Worm (Caenorhabditis elegans) whole organism, L2 larva: ENCODE measurements around the gene mml-1.

Experiments used
- C34F6.9 ChIP-seq: fragments of 150-350 bp; optimal IDR thresholded peaks from 2 replicates; lab custom pipeline; 2014; ENCODE audit warnings: missing biosample characterization, missing genetic modification characterization
- R02D3.7 ChIP-seq: fragments of 150-350 bp; optimal IDR thresholded peaks from 2 replicates; lab custom pipeline; 2014; ENCODE audit warnings: missing biosample characterization, missing genetic modification characterization
- Y55F3AM.14 ChIP-seq: fragments of 200-800 bp; sonication (Bioruptor generic); optimal IDR thresholded peaks from 2 replicates; lab custom pipeline; 2018; ENCODE audit warnings: mild to moderate bottlenecking, missing genetic modification characterization, missing compliant biosample characterization
- aly-2 ChIP-seq: fragments of 150-350 bp; optimal IDR thresholded peaks from 2 replicates; lab custom pipeline; 2014; ENCODE audit warnings: missing biosample characterization, missing genetic modification characterization
- ama-1 ChIP-seq: fragments of 150-350 bp; optimal IDR thresholded peaks from 2 replicates; lab custom pipeline; 2018; ENCODE audit warnings: inconsistent platforms
- blmp-1 ChIP-seq: sonication (generic microtip); optimal IDR thresholded peaks from 2 replicates; lab custom pipeline; 2017; ENCODE audit warnings: missing genetic modification characterization, mild to moderate bottlenecking, missing compliant biosample characterization, antibody characterized with exemption, moderate library complexity; ENCODE audit not compliant: insufficient read depth
- ceh-16 ChIP-seq: fragments of 150-350 bp; optimal IDR thresholded peaks from 2 replicates; lab custom pipeline; 2014; ENCODE audit warnings: missing biosample characterization, missing genetic modification characterization
- ceh-82 ChIP-seq: fragments of 150-350 bp; optimal IDR thresholded peaks from 2 replicates; lab custom pipeline; 2014; ENCODE audit warnings: missing biosample characterization, missing genetic modification characterization
- crh-2 ChIP-seq: sonication (generic microtip); optimal IDR thresholded peaks from 2 replicates; lab custom pipeline; 2017; ENCODE audit warnings: missing biosample characterization, missing genetic modification characterization
- elt-1 ChIP-seq: fragments of 150-350 bp; optimal IDR thresholded peaks from 2 replicates; lab custom pipeline; 2014; ENCODE audit warnings: missing biosample characterization, missing genetic modification characterization
- elt-3 ChIP-seq: sonication (generic microtip); optimal IDR thresholded peaks from 2 replicates; lab custom pipeline; 2017; ENCODE audit warnings: missing biosample characterization, missing genetic modification characterization
- fos-1 ChIP-seq: fragments of 150-350 bp; optimal IDR thresholded peaks from 2 replicates; lab custom pipeline; 2014; ENCODE audit warnings: missing biosample characterization, missing genetic modification characterization
- lin-13 ChIP-seq: fragments of 150-350 bp; optimal IDR thresholded peaks from 2 replicates; lab custom pipeline; 2014; ENCODE audit warnings: missing biosample characterization, missing genetic modification reagents, missing genetic modification characterization
- lsy-2 ChIP-seq, 2 experiments: fragments of 150-350 bp in 1 of 2; sonication (generic microtip) in 1 of 2; optimal IDR thresholded peaks; 2 replicates each; lab custom pipeline; 2014 to 2017; ENCODE audit warnings: missing biosample characterization in 2 of 2, missing genetic modification characterization in 2 of 2
- mab-5 ChIP-seq: fragments of 150-350 bp; optimal IDR thresholded peaks from 2 replicates; lab custom pipeline; 2014; ENCODE audit warnings: missing biosample characterization, missing genetic modification characterization
- mdl-1 ChIP-seq, 2 experiments: fragments of 150-350 bp in 1 of 2; sonication (generic microtip) in 1 of 2; optimal IDR thresholded peaks; 2 replicates each; lab custom pipeline; 2017; ENCODE audit warnings: missing biosample characterization in 2 of 2, missing genetic modification characterization in 2 of 2
- nhr-129 ChIP-seq: fragments of 150-350 bp; optimal IDR thresholded peaks from 2 replicates; lab custom pipeline; 2014; ENCODE audit warnings: missing biosample characterization, missing genetic modification characterization
- nhr-21 ChIP-seq: fragments of 150-350 bp; optimal IDR thresholded peaks from 2 replicates; lab custom pipeline; 2014; ENCODE audit warnings: missing biosample characterization, missing genetic modification characterization
- nhr-237 ChIP-seq: fragments of 150-350 bp; optimal IDR thresholded peaks from 2 replicates; lab custom pipeline; 2014; ENCODE audit warnings: missing biosample characterization, missing genetic modification characterization
- nhr-25 ChIP-seq: fragments of 150-350 bp; sonication (generic microtip); optimal IDR thresholded peaks from 3 replicates; lab custom pipeline; 2014; ENCODE audit warnings: missing biosample characterization, missing genetic modification characterization
- nhr-6 ChIP-seq: fragments of 150-350 bp; optimal IDR thresholded peaks from 2 replicates; lab custom pipeline; 2014; ENCODE audit warnings: missing biosample characterization, missing genetic modification characterization
- nhr-77 ChIP-seq: fragments of 150-350 bp; optimal IDR thresholded peaks from 2 replicates; lab custom pipeline; 2014; ENCODE audit warnings: missing biosample characterization, missing genetic modification characterization
- skn-1 ChIP-seq: sonication (generic microtip); optimal IDR thresholded peaks from 2 replicates; lab custom pipeline; 2017; ENCODE audit warnings: missing biosample characterization, missing genetic modification characterization
- sma-3 ChIP-seq: sonication (generic microtip); optimal IDR thresholded peaks from 2 replicates; lab custom pipeline; 2016; ENCODE audit warnings: missing genetic modification reagents, missing genetic modification characterization, missing compliant biosample characterization
- sma-9 ChIP-seq, 2 experiments: fragments of 150-350 bp in 1 of 2; sonication (generic microtip) in 1 of 2; optimal IDR thresholded peaks; 2 replicates each; lab custom pipeline; 2014 to 2016; ENCODE audit warnings: missing genetic modification characterization in 2 of 2, mild to moderate bottlenecking in 1 of 2, missing biosample characterization in 1 of 2, missing compliant biosample characterization in 1 of 2, missing genetic modification reagents in 1 of 2, moderate library complexity in 1 of 2
- unc-39 ChIP-seq: fragments of 150-350 bp; optimal IDR thresholded peaks from 2 replicates; lab custom pipeline; 2014; ENCODE audit warnings: missing biosample characterization, missing genetic modification characterization
- unc-55 ChIP-seq: fragments of 150-350 bp; sonication (generic microtip); optimal IDR thresholded peaks from 3 replicates; lab custom pipeline; 2014; ENCODE audit warnings: missing biosample characterization, missing genetic modification reagents, missing genetic modification characterization
- unc-62 ChIP-seq: fragments of 150-350 bp; optimal IDR thresholded peaks from 2 replicates; lab custom pipeline; 2014; ENCODE audit warnings: missing biosample characterization, missing genetic modification reagents, missing genetic modification characterization
- ztf-1 ChIP-seq: fragments of 200-800 bp; sonication (Bioruptor generic); conservative IDR thresholded peaks from 2 replicates; pipeline ENCODE4 v1.3.6; 2022; ENCODE audit warnings: missing genetic modification characterization, missing compliant biosample characterization
- ztf-11 ChIP-seq: sonication (generic microtip); optimal IDR thresholded peaks from 2 replicates; lab custom pipeline; 2017; ENCODE audit warnings: missing biosample characterization, missing genetic modification characterization
- ztf-4 ChIP-seq: fragments of 150-350 bp; optimal IDR thresholded peaks from 2 replicates; lab custom pipeline; 2014; ENCODE audit warnings: missing biosample characterization, missing genetic modification characterization

The mml-1 gene

DNA sequence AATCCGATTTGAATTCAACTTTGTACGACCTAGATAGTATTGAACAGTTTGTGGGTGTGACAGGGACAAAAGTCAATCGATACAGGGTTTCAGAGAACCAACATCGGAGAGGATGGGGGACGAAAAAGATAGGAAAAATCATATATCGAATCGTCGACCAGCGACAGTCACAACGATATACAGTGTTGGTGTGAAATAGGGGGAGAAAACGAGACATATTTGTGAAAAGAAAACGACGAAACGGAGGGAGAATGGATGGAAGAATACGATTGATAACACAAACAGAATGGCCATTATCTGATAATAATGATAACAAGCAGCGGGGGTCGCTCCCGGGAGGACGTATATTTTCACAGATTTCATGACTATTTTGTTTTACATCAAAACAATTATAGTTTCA, 903 bp upstream of the mml-1 start:
- TF ChIP-seq fos-1 (peak; percentile 88), lin-13 (GFP tag; lab: Kevin White, UChicago) (no peak), crh-2 (tag; lab: Kevin White, UChicago) (peak; percentile 24), ama-1 (lab: Kevin White, UChicago) (peak; percentile 7), nhr-21 (tag; lab: Kevin White, UChicago) (peak; percentile 30), nhr-129 (tag; lab: Kevin White, UChicago) (peak; percentile 39), sma-9 (GFP tag; optimal IDR thresholded peaks at IDR 0.05; lab: Kevin White, UChicago) (peak; percentile 9), sma-9 (tag; optimal IDR thresholded peaks at IDR 0.05; lab: Kevin White, UChicago) (no peak), ceh-82 (no peak), sma-3 (GFP tag; lab: Kevin White, UChicago) (peak; percentile 52), aly-2 (no peak)

DNA sequence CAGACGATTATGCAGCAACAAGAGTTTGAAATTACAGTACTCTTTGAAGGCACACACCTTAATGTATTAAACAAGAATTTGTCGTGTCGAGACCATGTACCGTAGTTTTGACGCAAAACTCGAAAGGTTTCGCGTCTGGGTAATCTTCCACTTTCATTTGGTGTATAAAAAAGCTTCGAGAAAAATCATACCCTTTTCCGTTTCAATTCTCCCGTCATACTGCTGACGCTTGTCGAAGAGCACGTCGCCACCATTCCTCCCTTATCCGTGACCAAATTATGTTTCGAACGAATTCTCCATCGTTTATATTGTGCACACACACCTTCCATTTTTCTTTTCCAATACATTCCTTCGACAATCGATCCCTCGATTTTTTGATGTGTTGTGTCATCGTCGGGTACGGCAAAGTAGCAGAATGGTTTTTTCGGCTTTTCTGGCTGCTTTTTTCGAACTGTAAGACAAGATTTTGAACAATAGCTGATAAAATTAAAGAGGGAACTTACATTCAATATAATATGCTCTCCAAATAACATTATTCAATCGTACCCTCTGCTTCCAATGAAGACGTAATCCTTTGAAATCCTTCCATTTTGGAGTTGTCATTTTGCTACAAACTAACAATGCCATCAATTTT, 612 bp downstream of the mml-1 start:
- no peak for TF ChIP-seq unc-62 (GFP tag; lab: Kevin White, UChicago)
- TF ChIP-seq ztf-1, result no peak
- TF ChIP-seq R02D3.7 (tag; lab: Kevin White, UChicago), result no peak
- TF ChIP-seq ama-1 (lab: Kevin White, UChicago), result peak; percentile 32

DNA sequence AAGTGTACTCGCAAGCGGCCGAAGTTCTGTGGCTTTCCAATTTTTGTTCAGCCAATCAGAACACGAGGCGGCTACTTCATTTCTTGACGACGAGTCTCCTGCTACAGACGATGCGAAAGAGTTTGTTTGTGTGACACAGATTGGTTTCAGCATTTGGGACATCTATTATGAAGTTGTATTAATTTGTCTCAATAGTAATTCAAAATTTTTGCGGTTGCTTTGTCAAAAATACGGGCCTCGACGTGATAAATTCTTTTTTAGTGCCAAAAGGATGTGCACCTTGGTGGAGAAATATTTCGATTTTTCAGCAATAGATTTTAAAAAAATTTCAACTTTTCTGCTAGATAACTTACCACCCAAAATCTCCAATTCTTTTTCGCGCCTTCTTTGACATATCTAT, 4.0 kb downstream of the mml-1 start:
- TF ChIP-seq ztf-11, result no peak
- no peak for TF ChIP-seq blmp-1 (tag; lab: Kevin White, UChicago)
- TF ChIP-seq unc-62 (GFP tag; lab: Kevin White, UChicago), result no peak
- no peak for TF ChIP-seq nhr-77 (tag; lab: Kevin White, UChicago)
- TF ChIP-seq skn-1 (tag; lab: Kevin White, UChicago), result no peak
- TF ChIP-seq mdl-1 (tag; optimal IDR thresholded peaks at IDR 0.05; lab: Kevin White, UChicago), result no peak
- TF ChIP-seq sma-9 (GFP tag; optimal IDR thresholded peaks at IDR 0.05; lab: Kevin White, UChicago), result no peak
- no peak for TF ChIP-seq sma-9 (tag; optimal IDR thresholded peaks at IDR 0.05; lab: Kevin White, UChicago)
- TF ChIP-seq nhr-6 (tag; lab: Kevin White, UChicago), result no peak
- TF ChIP-seq unc-55 (GFP tag; lab: Kevin White, UChicago), result no peak
- no peak for TF ChIP-seq nhr-129 (tag; lab: Kevin White, UChicago)
- TF ChIP-seq ztf-4, result no peak
- TF ChIP-seq unc-39 (tag; lab: Kevin White, UChicago), result no peak
- no peak for TF ChIP-seq C34F6.9 (tag; lab: Kevin White, UChicago)
- TF ChIP-seq elt-3 (tag; lab: Kevin White, UChicago), result no peak
- TF ChIP-seq elt-1, result no peak
- TF ChIP-seq, all 48 proteins: peak for 0

DNA sequence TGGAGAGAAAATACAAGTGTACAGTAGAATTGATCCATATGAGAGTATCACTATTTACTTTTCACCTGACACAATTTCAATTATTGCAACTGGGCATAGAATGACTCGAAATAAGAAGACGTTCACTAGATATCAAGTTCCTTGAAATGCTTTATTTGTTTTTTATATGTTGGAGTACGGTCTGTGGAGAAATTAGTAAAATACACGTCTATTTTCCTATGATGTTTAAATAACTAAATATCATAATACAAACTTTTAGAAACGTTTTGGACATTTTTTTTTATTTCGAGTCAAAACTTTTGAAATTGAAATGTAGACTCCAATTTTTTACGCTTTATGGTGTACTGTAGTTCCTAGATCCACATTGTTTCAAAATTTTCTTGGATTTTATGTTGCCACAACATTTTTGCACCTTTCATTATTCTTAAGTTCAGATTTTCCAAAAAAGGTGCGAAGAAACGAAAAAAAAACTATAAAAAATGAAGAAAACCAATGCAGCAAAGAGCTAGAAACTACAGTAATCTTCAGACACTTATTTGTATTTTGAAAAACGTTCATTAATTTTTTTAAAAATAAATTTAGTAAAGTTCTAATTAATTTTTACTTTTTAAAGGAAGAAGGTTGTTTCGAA, 5.0 kb downstream of the mml-1 start:
- peak in 1 of 2 experiments; percentile 53 for TF ChIP-seq lsy-2 (tag; optimal IDR thresholded peaks at IDR 0.05; lab: Kevin White, UChicago)
- TF ChIP-seq unc-55 (GFP tag; lab: Kevin White, UChicago), result no peak
- peak; percentile 35 for TF ChIP-seq blmp-1 (tag; lab: Kevin White, UChicago)
- peak; percentile 2 for TF ChIP-seq lin-13 (GFP tag; lab: Kevin White, UChicago)
- no peak for TF ChIP-seq mab-5 (tag; lab: Kevin White, UChicago)
- TF ChIP-seq nhr-25 (tag; lab: Kevin White, UChicago), result peak; percentile 71
- TF ChIP-seq nhr-21 (tag; lab: Kevin White, UChicago), result peak; percentile 10
- TF ChIP-seq ztf-4, result peak; percentile 42
- peak; percentile 14 for TF ChIP-seq ama-1 (lab: Kevin White, UChicago)
- peak; percentile 15 for TF ChIP-seq Y55F3AM.14 (GFP tag; lab: Kevin White, UChicago)
- TF ChIP-seq sma-3 (GFP tag; lab: Kevin White, UChicago), result peak; percentile 43
- no peak for TF ChIP-seq ceh-16 (tag; lab: Kevin White, UChicago)

DNA sequence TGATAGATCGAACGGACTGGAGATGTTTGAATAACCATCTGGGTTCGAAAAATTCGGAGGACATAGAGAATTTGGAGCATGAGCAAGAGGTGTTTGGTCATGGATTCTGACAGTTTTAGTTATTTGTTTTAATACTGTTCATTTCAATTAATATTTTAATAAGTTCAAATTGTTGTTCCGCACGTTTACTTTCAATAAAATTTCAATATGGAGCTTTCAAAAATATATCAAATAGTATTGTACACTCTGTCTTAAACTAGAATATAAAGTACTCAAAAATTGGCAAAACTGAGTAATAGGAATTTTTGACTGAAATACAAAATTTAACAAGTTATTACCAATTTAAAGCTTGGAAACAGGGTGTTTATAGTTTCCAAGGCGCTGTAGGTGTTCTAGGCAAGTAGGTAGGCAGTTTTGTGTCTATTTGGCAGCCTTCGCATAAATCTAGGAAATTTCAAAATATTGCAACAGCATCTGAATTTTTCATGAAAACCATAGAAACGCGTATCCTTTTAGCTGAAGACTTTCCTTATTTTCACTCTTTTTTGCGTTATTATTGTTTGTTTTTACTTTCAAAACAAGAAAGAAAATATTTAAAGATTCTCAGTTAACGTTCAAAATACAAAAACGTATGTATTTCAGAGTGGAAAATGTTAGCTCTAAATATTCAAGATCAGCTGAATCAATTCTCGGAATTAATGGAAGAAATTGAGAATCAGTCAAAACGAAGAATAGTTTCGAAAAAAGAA, 7.3 kb downstream of the mml-1 start, which contains the start of the genes T20B12.5 and T20B12.4:
Gene T20B12.5 (minus strand): TSS at position 101 of the 749 bp plus-strand sequence.
Gene T20B12.4 (plus strand): TSS at position 699 of the 749 bp plus-strand sequence.
- no peak for TF ChIP-seq nhr-25 (tag; lab: Kevin White, UChicago)
- no peak for TF ChIP-seq ztf-4
- TF ChIP-seq sma-3 (GFP tag; lab: Kevin White, UChicago), result no peak
- TF ChIP-seq nhr-237 (tag; lab: Kevin White, UChicago), result no peak
- no peak for TF ChIP-seq unc-62 (GFP tag; lab: Kevin White, UChicago)
- no peak for TF ChIP-seq nhr-77 (tag; lab: Kevin White, UChicago)
- TF ChIP-seq blmp-1 (tag; lab: Kevin White, UChicago), result no peak
